Worm (Caenorhabditis elegans) whole organism, L4/young adult: ENCODE measurements around the gene Y38E10A.24.

Source experiments
- W03F9.2 ChIP-seq: fragments of 150-350 bp; optimal IDR thresholded peaks from 2 replicates; lab custom pipeline; 2014; ENCODE audit warnings: missing biosample characterization, missing genetic modification characterization
- him-1 ChIP-seq: sonication (generic microtip); optimal IDR thresholded peaks from 2 replicates; lab custom pipeline; 2016; ENCODE audit warnings: missing genotype, missing genetic modification reagents, missing genetic modification characterization, missing compliant biosample characterization

DNA sequence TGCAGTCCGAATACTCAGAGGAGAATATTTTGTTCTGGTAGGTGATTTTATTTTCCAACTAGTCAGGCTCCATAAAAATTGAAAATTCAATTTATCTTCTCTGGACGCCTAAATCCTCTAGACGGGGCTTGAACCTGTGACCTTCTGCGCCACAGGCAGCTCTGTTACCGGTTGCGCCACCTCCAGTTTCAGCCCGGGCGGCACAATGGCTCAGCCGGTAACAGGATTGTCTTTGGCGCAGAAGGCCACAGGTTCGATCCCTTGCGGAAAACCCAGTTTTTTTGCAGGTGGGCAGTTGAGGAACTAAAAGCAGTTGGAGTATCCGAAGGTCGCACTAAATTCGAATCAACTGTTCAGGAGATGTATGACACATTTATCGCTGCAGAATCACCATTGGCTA is 9.0 kb upstream of the Y38E10A.24 start:
- TF ChIP-seq him-1 (tag; lab: Kevin White, UChicago) (no peak), W03F9.2 (tag; lab: Kevin White, UChicago) (no peak)
